Worm (Caenorhabditis elegans) whole organism, L3 larva: ENCODE results near the gene D2096.11.

ENCODE experiments used
- jun-1 ChIP-seq: fragments of 150-350 bp; optimal IDR thresholded peaks from 2 replicates; lab custom pipeline; 2014; ENCODE audit warnings: missing biosample characterization, missing genetic modification reagents, missing genetic modification characterization
- unc-39 ChIP-seq: sonication (generic microtip); optimal IDR thresholded peaks from 4 replicates; lab custom pipeline; 2017; ENCODE audit warnings: missing biosample characterization, missing genetic modification characterization

- TF ChIP-seq unc-39 (tag; lab: Kevin White, UChicago): no peak
- TF ChIP-seq jun-1: no peak
Observed at ce11 chrIV:8397814-8398213, 3.8 kb upstream of the D2096.11 start.
